Fruit fly (Drosophila melanogaster): ENCODE measurements around the gene CG31676.

CG31676 gene

DNA sequence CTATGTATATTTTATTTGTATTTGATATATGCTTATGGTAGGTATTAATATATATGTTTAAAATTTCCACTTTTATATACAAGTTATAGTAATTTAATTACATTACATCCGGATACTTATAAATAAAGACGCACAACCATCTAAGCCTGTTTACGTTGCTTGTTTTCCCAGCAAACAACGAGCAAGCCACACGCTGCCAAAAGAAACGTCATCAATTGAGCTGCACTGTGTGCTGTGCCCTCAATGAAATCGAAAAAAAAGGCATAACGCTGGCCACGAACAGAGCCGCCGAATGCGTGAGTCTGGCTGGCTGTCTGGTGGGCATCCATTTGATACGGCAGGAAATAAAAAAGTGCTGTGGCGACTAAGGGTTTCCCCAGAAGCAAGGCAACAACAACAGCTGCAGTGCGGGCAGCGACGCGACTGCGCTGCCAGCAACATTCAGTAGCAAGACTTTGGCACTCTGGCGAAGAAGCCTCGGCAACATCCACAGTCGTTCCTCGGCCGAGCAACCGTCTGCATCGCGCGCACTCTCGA lies 11.6 kb downstream of the CG31676 start, which contains the start of gene twit (continued):
- TF ChIP-seq HHEX (GFP tag; optimal IDR thresholded peaks at IDR 0.05) (no peak), D19A (tag; optimal IDR thresholded peaks at IDR 0.05) (no peak), slou (GFP tag; optimal IDR thresholded peaks at IDR 0.05) (no peak), CG10274 (GFP tag; optimal IDR thresholded peaks at IDR 0.05) (no peak), CG15479 (GFP tag; optimal IDR thresholded peaks at IDR 0.05) (no peak), gce (GFP tag; IDR thresholded peaks at IDR 0.05) (no peak), CG9215 (GFP tag; IDR thresholded peaks at IDR 0.05) (no peak), run (tag; optimal IDR thresholded peaks at IDR 0.05) (no peak), CG1529 (GFP tag; optimal IDR thresholded peaks at IDR 0.05) (no peak), Blimp-1 (GFP tag; optimal IDR thresholded peaks at IDR 0.05) (no peak), Adf1 (GFP tag; IDR thresholded peaks at IDR 0.05) (peak; percentile 28; the same call in 1 of the 2 replicates), GATAe (GFP tag; conservative IDR thresholded peaks at IDR 0.05) (no peak), HmgD (GFP tag; optimal IDR thresholded peaks at IDR 0.05) (no peak), CG10321 (GFP tag; IDR thresholded peaks at IDR 0.05) (no peak), CG13287 (GFP tag; IDR thresholded peaks at IDR 0.05; ENCODE audit: partially characterized antibody) (no peak), wek (GFP tag; optimal IDR thresholded peaks at IDR 0.05) (peak; percentile 1), tll (GFP tag; optimal IDR thresholded peaks at IDR 0.05) (no peak), CG16813 (GFP tag; IDR thresholded peaks at IDR 0.05; ENCODE audit: partially characterized antibody) (no peak), CG10654 (GFP tag; optimal IDR thresholded peaks at IDR 0.05) (no peak), CG14441 (GFP tag; IDR thresholded peaks at IDR 0.05) (no peak), Camta (GFP tag; optimal IDR thresholded peaks at IDR 0.05) (no peak), Oli (tag; optimal IDR thresholded peaks at IDR 0.05) (no peak), unc-4 (GFP tag; IDR thresholded peaks at IDR 0.05; ENCODE audit: partially characterized antibody) (no peak), D19B (GFP tag; optimal IDR thresholded peaks at IDR 0.05) (no peak), bigmax (GFP tag; optimal IDR thresholded peaks at IDR 0.05) (no peak), Awh (GFP tag; IDR thresholded peaks at IDR 0.05) (no peak), CG16779 (GFP tag; IDR thresholded peaks at IDR 0.05) (no peak), Dp (GFP tag; optimal IDR thresholded peaks at IDR 0.05) (no peak), Dfd (GFP tag; optimal IDR thresholded peaks at IDR 0.05) (no peak), Nf-YB (GFP tag; optimal IDR thresholded peaks at IDR 0.05) (no peak), CG6272 (GFP tag; IDR thresholded peaks at IDR 0.05) (no peak), vnd (GFP tag; IDR thresholded peaks at IDR 0.05; ENCODE audit: partially characterized antibody) (no peak), ems (GFP tag; optimal IDR thresholded peaks at IDR 0.05) (no peak)

- TF ChIP-seq Aef1 (GFP tag; IDR thresholded peaks at IDR 0.05) (no peak), eve (GFP tag; optimal IDR thresholded peaks at IDR 0.05) (no peak), CG7372 (GFP tag; IDR thresholded peaks at IDR 0.05) (no peak), crp (GFP tag; optimal IDR thresholded peaks at IDR 0.05) (no peak), CG9215 (GFP tag; IDR thresholded peaks at IDR 0.05) (no peak)
These were observed 17.2 kb downstream of the CG31676 start, which contains the start of gene CG14400 for dm6 chr2L:20857791-20858190. TSS of gene CG14400 (minus strand) at chr2L:20857891.

Measured in whole organism, embryonic.